Worm (Caenorhabditis elegans) whole organism, L4 larva: Measurements from ENCODE around the gene C33D3.3.

Experiments
- D1046.2 ChIP-seq: fragments of 200-800 bp; sonication (Bioruptor generic); IDR thresholded peaks from 2 replicates; pipeline ENCODE4 v1.3.6; 2022; ENCODE audit warnings: missing genetic modification characterization, missing compliant biosample characterization
- F26F4.8 ChIP-seq: fragments of 200-800 bp; sonication (Bioruptor generic); conservative IDR thresholded peaks from 2 replicates; pipeline ENCODE4 v1.3.6; 2022; ENCODE audit warnings: missing genetic modification characterization, missing compliant biosample characterization
- F44E2.7 ChIP-seq: fragments of 200-800 bp; sonication (Bioruptor generic); IDR thresholded peaks from 2 replicates; pipeline ENCODE4 v2.1.2; 2022; ENCODE audit warnings: missing genetic modification characterization, missing compliant biosample characterization
- R02D3.7 ChIP-seq: fragments of 150-350 bp; sonication (generic microtip); optimal IDR thresholded peaks from 3 replicates; lab custom pipeline; 2014; ENCODE audit warnings: missing biosample characterization, missing genetic modification characterization
- T20F7.1 ChIP-seq: fragments of 200-800 bp; sonication (Bioruptor generic); optimal IDR thresholded peaks from 2 replicates; lab custom pipeline; 2018; ENCODE audit warnings: mild to moderate bottlenecking, missing genetic modification characterization, missing compliant biosample characterization
- Y105C5A.15 ChIP-seq: fragments of 200-800 bp; sonication (Bioruptor generic); IDR thresholded peaks from 2 replicates; pipeline ENCODE4 v1.3.6; 2022; ENCODE audit warnings: missing genetic modification characterization, missing compliant biosample characterization
- Y5F2A.4 ChIP-seq: fragments of 200-800 bp; sonication (Bioruptor generic); optimal IDR thresholded peaks from 2 replicates; lab custom pipeline; 2018; ENCODE audit warnings: mild to moderate bottlenecking, missing genetic modification characterization, missing compliant biosample characterization
- Y75B8A.6 ChIP-seq: fragments of 200-800 bp; sonication (Bioruptor generic); IDR thresholded peaks from 2 replicates; pipeline ENCODE4 v1.3.6; 2022; ENCODE audit warnings: missing genetic modification reagents, missing genetic modification characterization, missing compliant biosample characterization
- ZK337.2 ChIP-seq: fragments of 200-800 bp; sonication (Bioruptor generic); IDR thresholded peaks from 2 replicates; pipeline ENCODE4 v1.3.6; 2022; ENCODE audit warnings: missing genetic modification reagents, missing genetic modification characterization, missing compliant biosample characterization
- aha-1 ChIP-seq: fragments of 150-350 bp; peaks from one replicate; lab custom pipeline; 2014; ENCODE audit warnings: missing biosample characterization, missing genetic modification characterization
- aly-2 ChIP-seq: sonication (generic microtip); optimal IDR thresholded peaks from 2 replicates; lab custom pipeline; 2018; ENCODE audit warnings: missing biosample characterization, missing genetic modification characterization
- ama-1 ChIP-seq: fragments of 150-350 bp; optimal IDR thresholded peaks from 2 replicates; lab custom pipeline; 2014; ENCODE audit warnings: inconsistent platforms, mixed read lengths
- attf-4 ChIP-seq: sonication (generic microtip); optimal IDR thresholded peaks from 3 replicates; lab custom pipeline; 2017; ENCODE audit warnings: missing biosample characterization, missing genetic modification characterization
- ceh-28 ChIP-seq: fragments of 150-350 bp; optimal IDR thresholded peaks from 2 replicates; lab custom pipeline; 2014; ENCODE audit warnings: missing biosample characterization, missing genetic modification reagents, missing genetic modification characterization
- ceh-62 ChIP-seq: sonication (generic microtip); optimal IDR thresholded peaks from 2 replicates; lab custom pipeline; 2017; ENCODE audit warnings: missing biosample characterization, missing genetic modification characterization
- daf-12 ChIP-seq: fragments of 150-350 bp; optimal IDR thresholded peaks from 2 replicates; lab custom pipeline; 2014; ENCODE audit warnings: missing biosample characterization, missing genetic modification reagents, missing genetic modification characterization
- daf-16 ChIP-seq, 3 experiments: sonication (generic microtip); optimal IDR thresholded peaks; 2 replicates each; lab custom pipeline; 2016 to 2017; ENCODE audit warnings: missing genetic modification characterization in 3 of 3, missing genetic modification reagents in 3 of 3, mild to moderate bottlenecking in 2 of 3, missing compliant biosample characterization in 2 of 3, missing biosample characterization in 1 of 3, moderate library complexity in 1 of 3
- daf-19 ChIP-seq: fragments of 200-800 bp; sonication (Bioruptor generic); conservative IDR thresholded peaks from 2 replicates; pipeline ENCODE4 v1.3.6; 2022; ENCODE audit warnings: missing genetic modification characterization, missing compliant biosample characterization
- daf-8 ChIP-seq: fragments of 200-800 bp; sonication (Bioruptor generic); IDR thresholded peaks from 2 replicates; pipeline ENCODE4 v1.3.6; 2022; ENCODE audit warnings: missing genetic modification characterization, missing compliant biosample characterization
- dmd-6 ChIP-seq: fragments of 200-800 bp; sonication (Bioruptor generic); IDR thresholded peaks from 2 replicates; pipeline ENCODE4 v1.3.6; 2022; ENCODE audit warnings: missing genetic modification reagents, missing genetic modification characterization, missing compliant biosample characterization
- dmd-9 ChIP-seq: fragments of 200-800 bp; sonication (Bioruptor generic); IDR thresholded peaks from 2 replicates; pipeline ENCODE4 v1.3.6; 2022; ENCODE audit warnings: missing genetic modification reagents, missing genetic modification characterization, missing compliant biosample characterization
- duxl-1 ChIP-seq: sonication (generic microtip); optimal IDR thresholded peaks from 2 replicates; lab custom pipeline; 2016; ENCODE audit warnings: mild to moderate bottlenecking, missing genetic modification characterization, moderate library complexity, missing compliant biosample characterization; ENCODE audit not compliant: poor library complexity
- gei-8 ChIP-seq: fragments of 200-800 bp; sonication (Bioruptor generic); optimal IDR thresholded peaks from 2 replicates; lab custom pipeline; 2018; ENCODE audit warnings: mild to moderate bottlenecking, missing genetic modification characterization, missing compliant biosample characterization
- hif-1 ChIP-seq, 2 experiments: sonication (generic microtip); optimal IDR thresholded peaks; 2 replicates each; lab custom pipeline; 2016 to 2017; ENCODE audit warnings: missing compliant biosample characterization in 2 of 2, missing genetic modification characterization in 2 of 2, missing genetic modification reagents in 2 of 2, missing genotype in 2 of 2, mild to moderate bottlenecking in 1 of 2
- hlh-11 ChIP-seq: fragments of 200-800 bp; sonication (Bioruptor generic); optimal IDR thresholded peaks from 2 replicates; lab custom pipeline; 2018; ENCODE audit warnings: mild to moderate bottlenecking, missing genetic modification characterization, missing compliant biosample characterization
- hlh-30 ChIP-seq: sonication (generic microtip); optimal IDR thresholded peaks from 2 replicates; lab custom pipeline; 2017; ENCODE audit warnings: antibody characterized with exemption, mild to moderate bottlenecking, missing genetic modification characterization, missing compliant biosample characterization; ENCODE audit not compliant: insufficient read depth
- lin-1 ChIP-seq: fragments of 200-800 bp; sonication (Bioruptor generic); IDR thresholded peaks from 2 replicates; pipeline ENCODE4 v1.3.6; 2022; ENCODE audit warnings: missing genetic modification reagents, missing genetic modification characterization, missing compliant biosample characterization
- lin-13 ChIP-seq: fragments of 150-350 bp; optimal IDR thresholded peaks from 2 replicates; lab custom pipeline; 2014; ENCODE audit warnings: missing biosample characterization, missing genetic modification reagents, missing genetic modification characterization
- lin-15B ChIP-seq: fragments of 150-350 bp; sonication (generic microtip); optimal IDR thresholded peaks from 3 replicates; lab custom pipeline; 2014; ENCODE audit warnings: missing biosample characterization, missing genetic modification characterization
- mep-1 ChIP-seq: fragments of 150-350 bp; sonication (generic microtip); optimal IDR thresholded peaks from 3 replicates; lab custom pipeline; 2014; ENCODE audit warnings: missing biosample characterization, missing genetic modification characterization
- mxl-2 ChIP-seq: fragments of 200-800 bp; sonication (Bioruptor generic); conservative IDR thresholded peaks from 2 replicates; pipeline ENCODE4 v1.3.6; 2022; ENCODE audit warnings: missing genetic modification reagents, missing genetic modification characterization, missing compliant biosample characterization
- nhr-10 ChIP-seq: fragments of 150-350 bp; optimal IDR thresholded peaks from 2 replicates; lab custom pipeline; 2014; ENCODE audit warnings: missing biosample characterization, missing genetic modification characterization
- nhr-11 ChIP-seq: fragments of 150-350 bp; optimal IDR thresholded peaks from 2 replicates; lab custom pipeline; 2014; ENCODE audit warnings: missing biosample characterization, missing genetic modification characterization
- nhr-28 ChIP-seq: fragments of 150-350 bp; optimal IDR thresholded peaks from 2 replicates; lab custom pipeline; 2014; ENCODE audit warnings: missing biosample characterization, missing genetic modification characterization
- nhr-42 ChIP-seq: fragments of 200-800 bp; sonication (Bioruptor generic); IDR thresholded peaks from 2 replicates; pipeline ENCODE4 v1.3.6; 2022; ENCODE audit warnings: missing genetic modification characterization, missing compliant biosample characterization
- nhr-48 ChIP-seq: sonication (generic microtip); optimal IDR thresholded peaks from 2 replicates; lab custom pipeline; 2016; ENCODE audit warnings: mild to moderate bottlenecking, missing genetic modification characterization, missing compliant biosample characterization
- nhr-77 ChIP-seq: fragments of 150-350 bp; optimal IDR thresholded peaks from 2 replicates; lab custom pipeline; 2014; ENCODE audit warnings: missing biosample characterization, missing genetic modification characterization
- php-3 ChIP-seq: fragments of 200-800 bp; sonication (Bioruptor generic); IDR thresholded peaks from 2 replicates; pipeline ENCODE4 v1.3.6; 2022; ENCODE audit warnings: missing genetic modification reagents, missing genetic modification characterization, missing compliant biosample characterization
- pqm-1 ChIP-seq: sonication (generic microtip); optimal IDR thresholded peaks from 2 replicates; lab custom pipeline; 2017; ENCODE audit warnings: missing biosample characterization, missing genetic modification characterization
- rbr-2 ChIP-seq: sonication (generic microtip); optimal IDR thresholded peaks from 2 replicates; lab custom pipeline; 2016; ENCODE audit warnings: missing genotype, missing genetic modification characterization, missing compliant biosample characterization
- skn-1 ChIP-seq: fragments of 150-350 bp; optimal IDR thresholded peaks from 2 replicates; lab custom pipeline; 2014; ENCODE audit warnings: missing biosample characterization, missing genetic modification characterization
- snpc-1.2 ChIP-seq: fragments of 200-800 bp; sonication (Bioruptor generic); IDR thresholded peaks from 2 replicates; pipeline ENCODE4 v1.3.6; 2022; ENCODE audit warnings: missing genetic modification reagents, missing genetic modification characterization, missing compliant biosample characterization
- spr-3 ChIP-seq: fragments of 200-800 bp; sonication (Bioruptor generic); optimal IDR thresholded peaks from 2 replicates; lab custom pipeline; 2018; ENCODE audit warnings: mild to moderate bottlenecking, missing genetic modification characterization, missing compliant biosample characterization
- tag-97 ChIP-seq: fragments of 200-800 bp; sonication (Bioruptor generic); IDR thresholded peaks from 2 replicates; pipeline ENCODE4 v1.3.6; 2022; ENCODE audit warnings: missing genetic modification characterization, missing compliant biosample characterization
- tra-1 ChIP-seq: fragments of 200-800 bp; sonication (Bioruptor generic); IDR thresholded peaks from 2 replicates; pipeline ENCODE4 v1.3.6; 2022; ENCODE audit warnings: missing genetic modification reagents, missing genetic modification characterization, missing compliant biosample characterization
- unc-62 ChIP-seq, 3 experiments: fragments of 150-350 bp in 1 of 3; sonication (generic microtip); optimal IDR thresholded peaks in 2 of 3; peaks in 1 of 3; 1 replicate in 1 of 3; 2 replicates in 2 of 3; lab custom pipeline; 2014 to 2017; ENCODE audit warnings: missing biosample characterization in 3 of 3, missing genetic modification characterization in 3 of 3, missing genetic modification reagents in 3 of 3, missing genotype in 1 of 3
- zag-1 ChIP-seq: fragments of 150-350 bp; optimal IDR thresholded peaks from 2 replicates; lab custom pipeline; 2014; ENCODE audit warnings: missing biosample characterization, missing genetic modification characterization
- zfp-3 ChIP-seq: fragments of 200-800 bp; sonication (Bioruptor generic); conservative IDR thresholded peaks from 2 replicates; pipeline ENCODE4 v1.3.6; 2022; ENCODE audit warnings: missing genetic modification reagents, missing genetic modification characterization, missing compliant biosample characterization

C33D3.3 gene

DNA sequence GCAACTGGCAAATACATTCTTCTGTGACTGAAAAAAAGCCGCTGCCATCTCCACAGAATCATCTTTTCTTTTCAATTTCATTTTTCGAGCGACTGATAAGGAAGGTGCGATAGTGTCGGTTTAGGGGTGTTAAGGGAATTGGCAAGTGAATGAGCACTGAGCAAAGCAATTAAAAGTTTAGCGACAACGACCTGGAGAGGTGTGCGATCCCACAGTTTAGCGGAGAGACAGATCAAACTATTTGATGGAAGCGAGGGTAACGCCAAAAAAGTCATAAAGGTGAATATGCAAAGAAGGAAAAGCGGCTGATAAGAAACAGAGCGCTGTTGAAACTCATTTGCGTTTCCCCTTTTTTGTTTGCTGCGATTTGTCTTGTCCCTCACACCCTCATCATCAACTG lies 43.8 kb downstream of the C33D3.3 start, which contains the start of the genes F14F3.5 and slcf-1 (continued):
- TF ChIP-seq mxl-2 (GFP tag; lab: Robert Waterston, UW) (no peak), attf-4 (tag; lab: Kevin White, UChicago) (no peak), php-3 (peak; percentile 81), hlh-11 (tag; lab: Kevin White, UChicago) (peak; percentile 40), nhr-28 (peak; percentile 34), nhr-42 (GFP tag; lab: Robert Waterston, UW) (no peak), nhr-77 (no peak), daf-19 (GFP tag; lab: Robert Waterston, UW) (no peak), R02D3.7 (tag; lab: Kevin White, UChicago) (no peak), unc-62 (GFP tag; optimal IDR thresholded peaks at IDR 0.05 in 1 of 2; lab: Kevin White, UChicago) (peak in 1 of 2 experiments; percentile 61), unc-62 (tag; optimal IDR thresholded peaks at IDR 0.05; lab: Kevin White, UChicago) (no peak), dmd-6 (GFP tag; lab: Robert Waterston, UW) (peak; percentile 51)

- TF ChIP-seq zfp-3 (GFP tag; lab: Robert Waterston, UW) (no peak), pqm-1 (peak; percentile 10), F44E2.7 (GFP tag; lab: Robert Waterston, UW) (no peak), spr-3 (GFP tag; lab: Kevin White, UChicago) (no peak), daf-8 (GFP tag; lab: Robert Waterston, UW) (no peak), T20F7.1 (GFP tag; lab: Kevin White, UChicago) (peak; percentile 32), hlh-30 (tag; lab: Kevin White, UChicago) (peak; percentile 23), aly-2 (tag; lab: Kevin White, UChicago) (no peak), lin-1 (peak; percentile 60; the same call in 1 of the 2 replicates), nhr-10 (tag; lab: Kevin White, UChicago) (no peak), lin-13 (no peak), nhr-11 (tag; lab: Kevin White, UChicago) (no peak), aha-1 (tag; lab: Kevin White, UChicago) (peak; percentile 3), Y75B8A.6 (GFP tag; lab: Robert Waterston, UW) (no peak), daf-16 (GFP tag; optimal IDR thresholded peaks at IDR 0.05; lab: Kevin White, UChicago) (no peak), daf-16 (tag; optimal IDR thresholded peaks at IDR 0.05; lab: Kevin White, UChicago) (peak; percentile 63), php-3 (0 out of 2 replicates have a peak, but pooled peaks have one; percentile 34), zag-1 (tag; lab: Kevin White, UChicago) (no peak), F26F4.8 (GFP tag; lab: Robert Waterston, UW) (no peak), tra-1 (GFP tag; lab: Robert Waterston, UW) (no peak), skn-1 (no peak), ZK337.2 (GFP tag; lab: Robert Waterston, UW) (no peak), duxl-1 (tag; lab: Kevin White, UChicago) (no peak), dmd-9 (no peak), dmd-6 (GFP tag; lab: Robert Waterston, UW) (peak; percentile 52; the same call in 1 of the 2 replicates), D1046.2 (GFP tag; lab: Robert Waterston, UW) (no peak), ceh-62 (tag; lab: Kevin White, UChicago) (no peak), Y5F2A.4 (no peak), hif-1 (tag; optimal IDR thresholded peaks at IDR 0.05; lab: Kevin White, UChicago) (no peak), snpc-1.2 (GFP tag; lab: Robert Waterston, UW) (no peak), lin-15B (tag; lab: Kevin White, UChicago) (no peak), tag-97 (GFP tag; lab: Robert Waterston, UW) (no peak), gei-8 (GFP tag; lab: Kevin White, UChicago) (no peak), Y105C5A.15 (GFP tag; lab: Robert Waterston, UW) (no peak), nhr-77 (no peak), nhr-48 (tag; lab: Kevin White, UChicago) (peak; percentile 56), mep-1 (peak; percentile 24), nhr-28 (peak; percentile 40), ceh-28 (tag; lab: Kevin White, UChicago) (no peak), unc-62 (GFP tag; optimal IDR thresholded peaks at IDR 0.05 in 1 of 2; lab: Kevin White, UChicago) (peak in 1 of 2 experiments; percentile 91), unc-62 (tag; optimal IDR thresholded peaks at IDR 0.05; lab: Kevin White, UChicago) (no peak), ama-1 (lab: Kevin White, UChicago) (no peak), rbr-2 (tag; lab: Kevin White, UChicago) (no peak), daf-12 (tag; lab: Kevin White, UChicago) (no peak)
These were observed 47.2 kb downstream of the C33D3.3 start for ce11 chrX:10532180-10532833.
